ENCODE assay signal across 2 fruit fly cellular contexts in genomic region chr3L:11439570-11439969, dm6.
A peak's percentile ranks its signal among the peaks of the same experiment; 100 is the strongest.
TF ChIP-seq lines count a peak whose summit lies in the region.

No protein-coding gene starts in this region.

TF ChIP-seq in whole organism, embryonic, 481 proteins besides CTCF, POLR2A, EP300 and RAD21 (continued from another document and continues in another):
- TF ChIP-seq Ets65A (GFP tag; lab: Kevin White, UChicago) (peak; percentile 56), lmd (GFP tag; IDR thresholded peaks at IDR 0.05; lab: Robert Waterston, UW) (no peak), CG14014 (GFP tag; IDR thresholded peaks at IDR 0.05; lab: Robert Waterston, UW) (0 out of 2 replicates have a peak, but pooled peaks have one; percentile 31), CG7786 (GFP tag; optimal IDR thresholded peaks at IDR 0.05; lab: Kevin White, UChicago) (no peak), jigr1 (GFP tag; IDR thresholded peaks at IDR 0.05; lab: Robert Waterston, UW) (no peak), Blimp-1 (GFP tag; optimal IDR thresholded peaks at IDR 0.05; lab: Kevin White, UChicago) (peak; percentile 11), sisA (GFP tag; IDR thresholded peaks at IDR 0.05; lab: Robert Waterston, UW) (no peak; the same call in 1 of the 2 replicates), Ravus (GFP tag; IDR thresholded peaks at IDR 0.05; lab: Robert Waterston, UW) (no peak), sob (GFP tag; IDR thresholded peaks at IDR 0.05; lab: Robert Waterston, UW) (no peak), Usf (GFP tag; optimal IDR thresholded peaks at IDR 0.05; lab: Kevin White, UChicago) (no peak), CG7556 (GFP tag; optimal IDR thresholded peaks at IDR 0.05; lab: Kevin White, UChicago) (peak; percentile 7), Neu2 (GFP tag; optimal IDR thresholded peaks at IDR 0.05; lab: Kevin White, UChicago; ENCODE audit: borderline replicate concordance) (no peak), CG6854 (GFP tag; optimal IDR thresholded peaks at IDR 0.05; lab: Kevin White, UChicago) (no peak), Dip3 (GFP tag; optimal IDR thresholded peaks at IDR 0.05; lab: Kevin White, UChicago) (no peak), Sin3A (optimal IDR thresholded peaks at IDR 0.05; lab: Kevin White, UChicago) (no peak), dpn (GFP tag; optimal IDR thresholded peaks at IDR 0.05; lab: Kevin White, UChicago) (no peak), CG1647 (GFP tag; optimal IDR thresholded peaks at IDR 0.05; lab: Kevin White, UChicago) (no peak), Poxn (GFP tag; IDR thresholded peaks at IDR 0.05; lab: Robert Waterston, UW) (no peak), Xrp1 (GFP tag; IDR thresholded peaks at IDR 0.05; lab: Robert Waterston, UW) (peak; percentile 34; the same call in 1 of the 2 replicates), tgo (GFP tag; IDR thresholded peaks at IDR 0.05; lab: Robert Waterston, UW) (0 out of 3 replicates have a peak, but pooled peaks have one; percentile 17), CG17361 (GFP tag; IDR thresholded peaks at IDR 0.05; lab: Robert Waterston, UW) (peak; percentile 51; the same call in 2 of the 3 replicates), oc (tag; optimal IDR thresholded peaks at IDR 0.05; lab: Kevin White, UChicago) (no peak), CG32772 (GFP tag; IDR thresholded peaks at IDR 0.05; lab: Robert Waterston, UW) (0 out of 2 replicates have a peak, but pooled peaks have one; percentile 21), Oli (tag; optimal IDR thresholded peaks at IDR 0.05; lab: Kevin White, UChicago) (peak; percentile 12), CG12104 (GFP tag; optimal IDR thresholded peaks at IDR 0.05; lab: Kevin White, UChicago) (no peak), CG18599 (GFP tag; optimal IDR thresholded peaks at IDR 0.05; lab: Kevin White, UChicago) (peak; percentile 4), unc-4 (GFP tag; IDR thresholded peaks at IDR 0.05; lab: Robert Waterston, UW; ENCODE audit: partially characterized antibody) (no peak), nmo (GFP tag; optimal IDR thresholded peaks at IDR 0.05; lab: Kevin White, UChicago) (peak; percentile 11), Ptx1 (GFP tag; IDR thresholded peaks at IDR 0.05; lab: Robert Waterston, UW) (peak; percentile 22; the same call in 1 of the 2 replicates), slbo (GFP tag; IDR thresholded peaks at IDR 0.05; lab: Robert Waterston, UW) (peak; percentile 30; the same call in 1 of the 2 replicates), CG15696 (tag; optimal IDR thresholded peaks at IDR 0.05; lab: Kevin White, UChicago) (peak; percentile 44), CG18262 (tag; optimal IDR thresholded peaks at IDR 0.05; lab: Kevin White, UChicago) (peak; percentile 42), wor (GFP tag; IDR thresholded peaks at IDR 0.05; lab: Robert Waterston, UW) (peak; percentile 21; the same call in 1 of the 2 replicates), dm (GFP tag; optimal IDR thresholded peaks at IDR 0.05; lab: Kevin White, UChicago) (no peak), CG11504 (tag; optimal IDR thresholded peaks at IDR 0.05; lab: Kevin White, UChicago) (peak; percentile 22), CG17359 (tag; optimal IDR thresholded peaks at IDR 0.05; lab: Kevin White, UChicago) (peak; percentile 0), CG18764 (GFP tag; optimal IDR thresholded peaks at IDR 0.05; lab: Kevin White, UChicago) (no peak), HLH3B (GFP tag; IDR thresholded peaks at IDR 0.05; lab: Robert Waterston, UW) (0 out of 2 replicates have a peak, but pooled peaks have one; percentile 22), Sox102F (GFP tag; optimal IDR thresholded peaks at IDR 0.05; lab: Kevin White, UChicago) (peak; percentile 4), CG2678 (tag; optimal IDR thresholded peaks at IDR 0.05; lab: Kevin White, UChicago) (peak; percentile 18), CG10979 (tag; optimal IDR thresholded peaks at IDR 0.05; lab: Kevin White, UChicago) (peak; percentile 37), pita (GFP tag; optimal IDR thresholded peaks at IDR 0.05; lab: Kevin White, UChicago) (no peak), Drgx (GFP tag; IDR thresholded peaks at IDR 0.05; lab: Robert Waterston, UW) (peak; percentile 48; the same call in 1 of the 2 replicates), wek (GFP tag; optimal IDR thresholded peaks at IDR 0.05; lab: Kevin White, UChicago) (no peak), CG4360 (GFP tag; IDR thresholded peaks at IDR 0.05; lab: Robert Waterston, UW) (no peak), knrl (GFP tag; IDR thresholded peaks at IDR 0.05; lab: Robert Waterston, UW; ENCODE audit: partially characterized antibody) (no peak), dan (GFP tag; IDR thresholded peaks at IDR 0.05; lab: Robert Waterston, UW) (no peak), CG6254 (GFP tag; optimal IDR thresholded peaks at IDR 0.05; lab: Kevin White, UChicago) (no peak), yki (optimal IDR thresholded peaks at IDR 0.05; lab: Kevin White, UChicago) (no peak), CG12659 (GFP tag; optimal IDR thresholded peaks at IDR 0.05; lab: Kevin White, UChicago) (no peak), en (GFP tag; optimal IDR thresholded peaks at IDR 0.05; lab: Kevin White, UChicago) (no peak), HmgZ (tag; optimal IDR thresholded peaks at IDR 0.05; lab: Kevin White, UChicago) (no peak), run (tag; optimal IDR thresholded peaks at IDR 0.05; lab: Kevin White, UChicago) (no peak), CG30020 (tag; optimal IDR thresholded peaks at IDR 0.05; lab: Kevin White, UChicago) (no peak), row (GFP tag; IDR thresholded peaks at IDR 0.05; lab: Robert Waterston, UW) (peak; percentile 55; the same call in 2 of the 3 replicates), CG10462 (GFP tag; optimal IDR thresholded peaks at IDR 0.05; lab: Kevin White, UChicago) (no peak), CG11093 (GFP tag; IDR thresholded peaks at IDR 0.05; lab: Robert Waterston, UW) (no peak), CG32532 (GFP tag; IDR thresholded peaks at IDR 0.05; lab: Robert Waterston, UW) (no peak), CG10267 (tag; optimal IDR thresholded peaks at IDR 0.05; lab: Kevin White, UChicago) (peak; percentile 11), MTF-1 (GFP tag; optimal IDR thresholded peaks at IDR 0.05; lab: Kevin White, UChicago; ENCODE audit: borderline replicate concordance) (no peak), CG11085 (GFP tag; IDR thresholded peaks at IDR 0.05; lab: Robert Waterston, UW) (no peak), CG10209 (GFP tag; optimal IDR thresholded peaks at IDR 0.05; lab: Kevin White, UChicago) (peak; percentile 1), CG18476 (GFP tag; optimal IDR thresholded peaks at IDR 0.05; lab: Kevin White, UChicago) (no peak), H2.0 (GFP tag; IDR thresholded peaks at IDR 0.05; lab: Robert Waterston, UW) (no peak), CG2202 (tag; optimal IDR thresholded peaks at IDR 0.05; lab: Kevin White, UChicago) (no peak), ATbp (GFP tag; optimal IDR thresholded peaks at IDR 0.05; lab: Kevin White, UChicago) (no peak)

TF ChIP-seq in whole organism, prepupa, 60 proteins besides CTCF, POLR2A, EP300 and RAD21 (continued from another document):
- TF ChIP-seq Sox102F (GFP tag; optimal IDR thresholded peaks at IDR 0.05; lab: Kevin White, UChicago) = peak; percentile 14
- TF ChIP-seq CG9139 (GFP tag; optimal IDR thresholded peaks at IDR 0.05; lab: Kevin White, UChicago) = no peak
- peak; percentile 22 for TF ChIP-seq CG6808 (GFP tag; optimal IDR thresholded peaks at IDR 0.05; lab: Kevin White, UChicago)
- no peak for TF ChIP-seq Ets21C (GFP tag; optimal IDR thresholded peaks at IDR 0.05; lab: Kevin White, UChicago)
- peak; percentile 23 for TF ChIP-seq CG8319 (GFP tag; optimal IDR thresholded peaks at IDR 0.05; lab: Kevin White, UChicago)
- no peak for TF ChIP-seq CG11902 (GFP tag; optimal IDR thresholded peaks at IDR 0.05; lab: Kevin White, UChicago)
- peak; percentile 44 for TF ChIP-seq CG10669 (GFP tag; optimal IDR thresholded peaks at IDR 0.05; lab: Kevin White, UChicago)
- peak; percentile 7 for TF ChIP-seq CG8632 (GFP tag; optimal IDR thresholded peaks at IDR 0.05; lab: Kevin White, UChicago)
- TF ChIP-seq cyc (GFP tag; optimal IDR thresholded peaks at IDR 0.05; lab: Kevin White, UChicago) = peak; percentile 9
- peak; percentile 2 for TF ChIP-seq CG31627 (GFP tag; optimal IDR thresholded peaks at IDR 0.05; lab: Kevin White, UChicago)
- TF ChIP-seq CG6163 (GFP tag; IDR thresholded peaks at IDR 0.05; lab: Robert Waterston, UW) = peak; percentile 77
- peak; percentile 33 for TF ChIP-seq achi (GFP tag; optimal IDR thresholded peaks at IDR 0.05; lab: Kevin White, UChicago)
- peak; percentile 20 for TF ChIP-seq CG10631 (GFP tag; optimal IDR thresholded peaks at IDR 0.05; lab: Kevin White, UChicago)
- TF ChIP-seq CG11762 (GFP tag; optimal IDR thresholded peaks at IDR 0.05; lab: Kevin White, UChicago; ENCODE audit: insufficient read depth) = no peak
- no peak for TF ChIP-seq dac (GFP tag; optimal IDR thresholded peaks at IDR 0.05; lab: Kevin White, UChicago)
- no peak for TF ChIP-seq dsx (GFP tag; optimal IDR thresholded peaks at IDR 0.05; lab: Kevin White, UChicago; ENCODE audit: poor library complexity, severe bottlenecking)
- no peak for TF ChIP-seq CG11294 (GFP tag; IDR thresholded peaks at IDR 0.05; lab: Robert Waterston, UW)
- TF ChIP-seq pdm3 (GFP tag; optimal IDR thresholded peaks at IDR 0.05; lab: Kevin White, UChicago) = peak; percentile 18
- TF ChIP-seq CG3919 (GFP tag; optimal IDR thresholded peaks at IDR 0.05; lab: Kevin White, UChicago) = peak; percentile 45
- peak; percentile 40 for TF ChIP-seq CG32006 (GFP tag; optimal IDR thresholded peaks at IDR 0.05; lab: Kevin White, UChicago)
- TF ChIP-seq Met (GFP tag; optimal IDR thresholded peaks at IDR 0.05; lab: Kevin White, UChicago) = peak; percentile 29
- TF ChIP-seq eg (GFP tag; IDR thresholded peaks at IDR 0.05; lab: Robert Waterston, UW) = peak; percentile 57; the same call in 1 of the 3 replicates
- TF ChIP-seq fkh (GFP tag; optimal IDR thresholded peaks at IDR 0.05; lab: Kevin White, UChicago) = no peak
- peak; percentile 13 for TF ChIP-seq acj6 (GFP tag; optimal IDR thresholded peaks at IDR 0.05; lab: Kevin White, UChicago)
- TF ChIP-seq Gug (GFP tag; IDR thresholded peaks at IDR 0.05; lab: Robert Waterston, UW) = peak; percentile 32; the same call in 1 of the 2 replicates
- no peak for TF ChIP-seq lz (GFP tag; optimal IDR thresholded peaks at IDR 0.05; lab: Kevin White, UChicago)
- no peak for TF ChIP-seq Eip93F (GFP tag; optimal IDR thresholded peaks at IDR 0.05; lab: Kevin White, UChicago)
- peak; percentile 27 to 32 for TF ChIP-seq ss (GFP tag; optimal IDR thresholded peaks at IDR 0.05; lab: Kevin White, UChicago)
- peak; percentile 81 for TF ChIP-seq Eip78C (GFP tag; lab: Kevin White, UChicago)
- no peak for TF ChIP-seq fd85E (GFP tag; optimal IDR thresholded peaks at IDR 0.05; lab: Kevin White, UChicago)
- TF ChIP-seq Sox14 (GFP tag; optimal IDR thresholded peaks at IDR 0.05; lab: Kevin White, UChicago) = peak; percentile 21
- TF ChIP-seq CG6854 (GFP tag; optimal IDR thresholded peaks at IDR 0.05; lab: Kevin White, UChicago) = no peak
- no peak for TF ChIP-seq salr (GFP tag; optimal IDR thresholded peaks at IDR 0.05; lab: Kevin White, UChicago)
- TF ChIP-seq CG7368 (GFP tag; optimal IDR thresholded peaks at IDR 0.05; lab: Kevin White, UChicago) = peak; percentile 2
- peak; percentile 33 for TF ChIP-seq topi (GFP tag; optimal IDR thresholded peaks at IDR 0.05; lab: Kevin White, UChicago)
- TF ChIP-seq spab (GFP tag; optimal IDR thresholded peaks at IDR 0.05; lab: Kevin White, UChicago) = peak; percentile 17
